Fruit fly (Drosophila melanogaster) whole organism, prepupa: ENCODE data around the gene Pvr.

Experiments used
- Blimp-1 ChIP-seq: fragments of 200-800 bp; sonication (Bioruptor generic); optimal IDR thresholded peaks from 3 replicates; lab custom pipeline; 2017; ENCODE audit warnings: missing biosample characterization, missing genetic modification characterization, mild to moderate bottlenecking, moderate library complexity, missing genetic modification reagents
- CG10631 ChIP-seq: fragments of 200-800 bp; sonication (Bioruptor generic); optimal IDR thresholded peaks from 2 replicates; lab custom pipeline; 2016; ENCODE audit warnings: missing biosample characterization, missing genetic modification characterization
- CG10669 ChIP-seq: fragments of 200-800 bp; sonication (Bioruptor generic); optimal IDR thresholded peaks from 3 replicates; lab custom pipeline; 2018; ENCODE audit warnings: missing biosample characterization, mild to moderate bottlenecking, missing genetic modification characterization, moderate library complexity
- CG11294 ChIP-seq: fragments of 200-800 bp; sonication (Bioruptor generic); IDR thresholded peaks from 2 replicates; pipeline ENCODE4 v1.3.6; 2022; ENCODE audit warnings: missing biosample characterization, missing genetic modification characterization
- CG15336 ChIP-seq: fragments of 200-800 bp; sonication (Bioruptor generic); IDR thresholded peaks from 2 replicates; pipeline ENCODE4 v1.3.6; 2022; ENCODE audit warnings: missing biosample characterization, missing genetic modification characterization
- CG1621 ChIP-seq: fragments of 200-800 bp; sonication (Bioruptor generic); optimal IDR thresholded peaks from 3 replicates; lab custom pipeline; 2018; ENCODE audit warnings: missing biosample characterization, mild to moderate bottlenecking, missing genetic modification characterization
- CG16779 ChIP-seq: fragments of 200-800 bp; sonication (Bioruptor generic); optimal IDR thresholded peaks from 3 replicates; lab custom pipeline; 2017; ENCODE audit warnings: missing biosample characterization, mild to moderate bottlenecking, missing genetic modification characterization
- CG32006 ChIP-seq: fragments of 200-800 bp; sonication (Bioruptor generic); optimal IDR thresholded peaks from 3 replicates; lab custom pipeline; 2017; ENCODE audit warnings: missing biosample characterization, mild to moderate bottlenecking, missing genetic modification characterization
- CG34406 ChIP-seq: fragments of 200-800 bp; sonication (Bioruptor generic); optimal IDR thresholded peaks from 3 replicates; lab custom pipeline; 2016; ENCODE audit warnings: missing biosample characterization, missing genetic modification characterization
- CG3919 ChIP-seq: fragments of 200-800 bp; sonication (Bioruptor generic); optimal IDR thresholded peaks from 3 replicates; lab custom pipeline; 2016; ENCODE audit warnings: missing biosample characterization, missing genetic modification characterization
- CG6163 ChIP-seq: fragments of 200-800 bp; sonication (Bioruptor generic); IDR thresholded peaks from 3 replicates; pipeline ENCODE4 v1.3.6; 2022; ENCODE audit warnings: missing biosample characterization, missing genetic modification characterization
- CG6276 ChIP-seq: fragments of 200-800 bp; sonication (Bioruptor generic); optimal IDR thresholded peaks from 2 replicates; lab custom pipeline; 2017; ENCODE audit warnings: missing biosample characterization, mild to moderate bottlenecking, missing genetic modification characterization
- CG6792 ChIP-seq: fragments of 200-800 bp; sonication (Bioruptor generic); optimal IDR thresholded peaks from 3 replicates; lab custom pipeline; 2016; ENCODE audit warnings: missing biosample characterization, missing genetic modification characterization
- CG6854 ChIP-seq: fragments of 200-800 bp; sonication (Bioruptor generic); optimal IDR thresholded peaks from 2 replicates; lab custom pipeline; 2017; ENCODE audit warnings: missing biosample characterization, mild to moderate bottlenecking, missing genetic modification characterization
- CG7368 ChIP-seq: fragments of 200-800 bp; sonication (Bioruptor generic); optimal IDR thresholded peaks from 3 replicates; lab custom pipeline; 2016; ENCODE audit warnings: missing biosample characterization, missing genetic modification characterization
- CG8119 ChIP-seq: fragments of 200-800 bp; sonication (Bioruptor generic); IDR thresholded peaks from 3 replicates; pipeline ENCODE4 v1.3.6; 2022; ENCODE audit warnings: missing biosample characterization, missing genetic modification characterization
- CG8319 ChIP-seq: fragments of 200-800 bp; sonication (Bioruptor generic); optimal IDR thresholded peaks from 3 replicates; lab custom pipeline; 2016; ENCODE audit warnings: missing biosample characterization, missing genetic modification characterization
- CG8632 ChIP-seq: fragments of 200-800 bp; sonication (Bioruptor generic); optimal IDR thresholded peaks from 3 replicates; lab custom pipeline; 2016; ENCODE audit warnings: missing biosample characterization, missing genetic modification characterization
- CG9139 ChIP-seq: fragments of 200-800 bp; sonication (Bioruptor generic); optimal IDR thresholded peaks from 3 replicates; lab custom pipeline; 2017; ENCODE audit warnings: missing biosample characterization, mild to moderate bottlenecking, missing genetic modification characterization
- Eip75B ChIP-seq: fragments of 200-800 bp; sonication (Bioruptor generic); optimal IDR thresholded peaks from 3 replicates; lab custom pipeline; 2016; ENCODE audit warnings: missing biosample characterization, missing genetic modification characterization
- Eip78C ChIP-seq: fragments of 200-800 bp; sonication (Bioruptor generic); peaks from one replicate; lab custom pipeline; 2016; ENCODE audit warnings: missing biosample characterization, missing genetic modification characterization
- Ets21C ChIP-seq: fragments of 200-800 bp; sonication (Bioruptor generic); optimal IDR thresholded peaks from 3 replicates; lab custom pipeline; 2016; ENCODE audit warnings: missing biosample characterization, missing genetic modification characterization
- Gug ChIP-seq: fragments of 200-800 bp; sonication (Bioruptor generic); IDR thresholded peaks from 2 replicates; pipeline ENCODE4 v1.3.6; 2022; ENCODE audit warnings: missing biosample characterization, missing genetic modification characterization
- Hr38 ChIP-seq: sonication (Bioruptor generic); optimal IDR thresholded peaks from 2 replicates; lab custom pipeline; 2016; ENCODE audit warnings: missing biosample characterization, missing genetic modification characterization
- Hr4 ChIP-seq: fragments of 200-800 bp; sonication (Bioruptor generic); optimal IDR thresholded peaks from 3 replicates; lab custom pipeline; 2016; ENCODE audit warnings: missing biosample characterization, missing genetic modification characterization
- OdsH ChIP-seq: fragments of 200-800 bp; sonication (Bioruptor generic); optimal IDR thresholded peaks from 3 replicates; lab custom pipeline; 2016; ENCODE audit warnings: missing biosample characterization, missing genetic modification characterization
- Smox ChIP-seq: fragments of 200-800 bp; sonication (Bioruptor generic); optimal IDR thresholded peaks from 3 replicates; lab custom pipeline; 2016; ENCODE audit warnings: missing biosample characterization, missing genetic modification characterization
- Sox102F ChIP-seq: fragments of 200-800 bp; sonication (Bioruptor generic); optimal IDR thresholded peaks from 2 replicates; lab custom pipeline; 2016; ENCODE audit warnings: missing biosample characterization, mild to moderate bottlenecking, missing genetic modification characterization
- Sox14 ChIP-seq: fragments of 200-800 bp; sonication (Bioruptor generic); optimal IDR thresholded peaks from 3 replicates; lab custom pipeline; 2016; ENCODE audit warnings: missing biosample characterization, missing genetic modification characterization
- Sox15 ChIP-seq: fragments of 200-800 bp; sonication (Bioruptor generic); optimal IDR thresholded peaks from 3 replicates; lab custom pipeline; 2016; ENCODE audit warnings: missing biosample characterization, missing genetic modification characterization
- achi ChIP-seq: fragments of 200-800 bp; sonication (Bioruptor generic); optimal IDR thresholded peaks from 3 replicates; lab custom pipeline; 2016; ENCODE audit warnings: missing biosample characterization, missing genetic modification characterization
- cyc ChIP-seq: fragments of 200-800 bp; sonication (Bioruptor generic); optimal IDR thresholded peaks from 3 replicates; lab custom pipeline; 2016; ENCODE audit warnings: missing biosample characterization, missing genetic modification characterization
- dac ChIP-seq: fragments of 200-800 bp; sonication (Bioruptor generic); optimal IDR thresholded peaks from 2 replicates; lab custom pipeline; 2017; ENCODE audit warnings: missing biosample characterization, mild to moderate bottlenecking, missing genetic modification characterization
- dsx ChIP-seq: fragments of 200-800 bp; optimal IDR thresholded peaks from 3 replicates; lab custom pipeline; 2019; ENCODE audit warnings: missing biosample characterization, mild to moderate bottlenecking, missing genetic modification characterization, moderate library complexity; ENCODE audit not compliant: poor library complexity, severe bottlenecking
- eg ChIP-seq: fragments of 200-800 bp; sonication (Bioruptor generic); IDR thresholded peaks from 3 replicates; pipeline ENCODE4 v1.3.6; 2022; ENCODE audit warnings: missing biosample characterization, missing genetic modification characterization
- esn ChIP-seq: fragments of 200-800 bp; sonication (Bioruptor generic); optimal IDR thresholded peaks from 2 replicates; lab custom pipeline; 2016; ENCODE audit warnings: missing biosample characterization, mild to moderate bottlenecking, missing genetic modification characterization, moderate library complexity
- fd59A ChIP-seq: fragments of 200-800 bp; sonication (Bioruptor generic); optimal IDR thresholded peaks from 2 replicates; lab custom pipeline; 2017; ENCODE audit warnings: missing biosample characterization, mild to moderate bottlenecking, missing genetic modification characterization, missing genetic modification reagents
- fd85E ChIP-seq: fragments of 200-800 bp; sonication (Bioruptor generic); optimal IDR thresholded peaks from 3 replicates; lab custom pipeline; 2016; ENCODE audit warnings: missing biosample characterization, missing genetic modification characterization
- fkh ChIP-seq: fragments of 200-800 bp; sonication (Bioruptor generic); optimal IDR thresholded peaks from 3 replicates; lab custom pipeline; 2017; ENCODE audit warnings: missing biosample characterization, mild to moderate bottlenecking, missing genetic modification characterization, moderate library complexity
- lz ChIP-seq: fragments of 200-800 bp; sonication (Bioruptor generic); optimal IDR thresholded peaks from 3 replicates; lab custom pipeline; 2016; ENCODE audit warnings: missing biosample characterization, missing genetic modification characterization
- net ChIP-seq: fragments of 200-800 bp; sonication (Bioruptor generic); optimal IDR thresholded peaks from 3 replicates; lab custom pipeline; 2016; ENCODE audit warnings: missing biosample characterization, missing genetic modification characterization
- salr ChIP-seq, 2 experiments: fragments of 200-800 bp; sonication (Bioruptor generic); optimal IDR thresholded peaks; 3 replicates each; lab custom pipeline; 2016 to 2018; ENCODE audit warnings: missing biosample characterization in 2 of 2, missing genetic modification characterization in 2 of 2, mild to moderate bottlenecking in 1 of 2
- spab ChIP-seq: fragments of 200-800 bp; sonication (Bioruptor generic); optimal IDR thresholded peaks from 2 replicates; lab custom pipeline; 2017; ENCODE audit warnings: missing biosample characterization, mild to moderate bottlenecking, missing genetic modification characterization, missing genetic modification reagents
- ss ChIP-seq, 2 experiments: fragments of 200-800 bp; sonication (Bioruptor generic); optimal IDR thresholded peaks; 2 replicates in 1 of 2; 3 replicates in 1 of 2; lab custom pipeline; 2017 to 2018; ENCODE audit warnings: mild to moderate bottlenecking in 2 of 2, missing biosample characterization in 2 of 2, missing genetic modification characterization in 2 of 2, moderate library complexity in 1 of 2
- svp ChIP-seq: fragments of 200-800 bp; sonication (Bioruptor generic); peaks from one replicate; lab custom pipeline; 2016; ENCODE audit warnings: missing biosample characterization, missing genetic modification characterization
- topi ChIP-seq: fragments of 200-800 bp; sonication (Bioruptor generic); optimal IDR thresholded peaks from 3 replicates; lab custom pipeline; 2016; ENCODE audit warnings: missing biosample characterization, missing genetic modification characterization
- vri ChIP-seq: fragments of 200-800 bp; sonication (Bioruptor generic); optimal IDR thresholded peaks from 3 replicates; lab custom pipeline; 2016; ENCODE audit warnings: missing biosample characterization, mild to moderate bottlenecking, missing genetic modification characterization

The Pvr gene

DNA sequence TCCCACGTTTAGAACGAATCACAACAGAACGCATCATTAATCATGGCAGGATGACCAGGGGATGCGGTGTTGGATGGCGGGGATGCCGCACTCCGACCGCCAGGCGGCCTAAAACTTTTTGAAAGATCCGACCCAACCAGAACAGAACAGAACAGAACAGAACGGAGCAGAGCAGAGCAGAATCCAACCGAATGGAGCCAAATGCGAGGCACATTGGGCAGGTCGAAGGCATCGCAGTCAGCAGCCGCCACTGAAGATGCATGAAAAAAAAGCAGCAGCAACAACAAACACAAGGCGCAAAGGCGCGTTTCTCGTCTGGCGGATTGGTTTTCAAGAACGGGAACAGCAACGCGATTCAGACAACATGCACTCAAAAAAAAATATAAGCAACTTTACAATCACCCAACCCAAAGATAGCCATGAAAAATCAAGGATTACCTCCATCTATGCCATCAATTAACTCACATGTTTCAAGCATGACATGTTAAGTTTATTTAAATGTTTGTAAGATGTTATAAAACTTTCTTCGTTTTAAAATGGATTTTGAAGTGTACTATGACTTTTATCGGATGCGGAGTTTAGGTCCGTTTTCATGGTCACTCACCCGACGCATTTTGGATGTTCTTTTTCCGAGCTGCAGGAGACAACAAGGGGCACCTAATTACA lies 39.9 kb upstream of the Pvr start (continued):
- TF ChIP-seq Sox102F (peak; percentile 96), CG8319 (GFP tag; lab: Kevin White, UChicago) (peak; percentile 80), dac (peak; percentile 40), lz (GFP tag; lab: Kevin White, UChicago) (peak; percentile 96), Sox15 (peak; percentile 76), net (GFP tag; lab: Kevin White, UChicago) (peak; percentile 88), Blimp-1 (peak; percentile 83), CG16779 (tag; lab: Kevin White, UChicago) (peak; percentile 74), esn (GFP tag; lab: Kevin White, UChicago) (peak; percentile 97)

DNA sequence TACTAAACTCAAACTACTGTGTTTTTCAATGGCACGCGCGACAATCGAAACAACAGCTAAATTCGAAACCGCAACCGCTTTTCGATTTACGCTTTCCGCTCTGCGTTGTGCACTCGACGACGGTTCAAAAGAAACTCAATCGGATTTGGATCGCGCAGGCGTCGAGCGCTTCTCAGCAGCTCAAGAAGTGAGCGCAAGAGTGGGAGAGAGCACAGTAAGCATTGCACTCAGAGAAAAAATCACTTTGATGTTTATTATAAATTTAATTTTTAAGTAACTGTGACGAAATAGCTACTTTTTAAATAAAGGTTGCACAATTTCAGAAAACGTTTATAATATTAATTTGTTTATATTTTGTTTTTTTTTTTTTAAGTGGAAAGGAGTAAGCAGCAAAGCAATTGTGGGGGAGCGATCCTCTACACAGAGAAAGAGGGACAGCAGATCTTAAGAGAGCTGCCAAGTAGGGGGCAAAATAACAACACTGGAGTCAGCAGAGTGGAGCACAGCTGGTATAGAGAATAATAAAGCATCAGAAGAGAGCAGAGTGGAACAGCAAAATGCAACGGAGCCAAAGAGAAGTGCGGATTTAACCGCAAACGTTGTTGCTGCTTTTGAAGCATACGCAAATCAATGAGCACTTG lies 38.0 kb upstream of the Pvr start:
- peak; percentile 96 for TF ChIP-seq dsx (GFP tag; lab: Kevin White, UChicago)
- TF ChIP-seq vri = peak; percentile 98
- peak; percentile 99 for TF ChIP-seq Gug
- peak; percentile 99 for TF ChIP-seq CG8632 (GFP tag; lab: Kevin White, UChicago)
- TF ChIP-seq CG10631 = peak; percentile 99
- peak; percentile 99 for TF ChIP-seq CG6792 (GFP tag; lab: Kevin White, UChicago)
- TF ChIP-seq CG6163 (GFP tag; lab: Robert Waterston, UW) = peak; percentile 99
- peak; percentile 95 for TF ChIP-seq Sox15
- peak; percentile 96 for TF ChIP-seq CG16779 (tag; lab: Kevin White, UChicago)
- TF ChIP-seq fkh (GFP tag; lab: Kevin White, UChicago) = peak; percentile 65
- peak; percentile 97 for TF ChIP-seq CG10669 (GFP tag; lab: Kevin White, UChicago)
- TF ChIP-seq CG11294 (GFP tag; lab: Robert Waterston, UW) = peak; percentile 99
- peak; percentile 98 for TF ChIP-seq CG6276
- TF ChIP-seq Sox14 (GFP tag; lab: Kevin White, UChicago) = peak; percentile 98
- TF ChIP-seq ss (GFP tag; optimal IDR thresholded peaks at IDR 0.05; lab: Kevin White, UChicago) = peak; percentile 97 to 98
- peak; percentile 98 for TF ChIP-seq lz (GFP tag; lab: Kevin White, UChicago)
- TF ChIP-seq CG15336 (GFP tag; lab: Robert Waterston, UW) = peak; percentile 100
- peak; percentile 88 to 98 for TF ChIP-seq salr (GFP tag; optimal IDR thresholded peaks at IDR 0.05; lab: Kevin White, UChicago)
- TF ChIP-seq svp (GFP tag; lab: Kevin White, UChicago) = peak; percentile 100
- TF ChIP-seq CG1621 = peak; percentile 94
- TF ChIP-seq CG34406 = peak; percentile 99
- peak; percentile 100 for TF ChIP-seq Eip78C (GFP tag; lab: Kevin White, UChicago)
- TF ChIP-seq CG8319 (GFP tag; lab: Kevin White, UChicago) = peak; percentile 97
- TF ChIP-seq fd85E (GFP tag; lab: Kevin White, UChicago) = peak; percentile 96
- peak; percentile 99 for TF ChIP-seq Hr4 (GFP tag; lab: Kevin White, UChicago)
- TF ChIP-seq esn (GFP tag; lab: Kevin White, UChicago) = peak; percentile 99
- peak; percentile 91 for TF ChIP-seq Ets21C (GFP tag; lab: Kevin White, UChicago)
- TF ChIP-seq Smox (GFP tag; lab: Kevin White, UChicago) = peak; percentile 98
- peak; percentile 99 for TF ChIP-seq OdsH (GFP tag; lab: Kevin White, UChicago)
- TF ChIP-seq CG8119 (GFP tag; lab: Robert Waterston, UW) = peak; percentile 100
- peak; percentile 99 for TF ChIP-seq CG3919 (GFP tag; lab: Kevin White, UChicago)
- TF ChIP-seq Hr38 = no peak
- peak; percentile 99 for TF ChIP-seq Sox102F
- TF ChIP-seq CG32006 (GFP tag; lab: Kevin White, UChicago) = peak; percentile 99
- peak; percentile 98 for TF ChIP-seq spab (GFP tag; lab: Kevin White, UChicago)
- TF ChIP-seq achi (GFP tag; lab: Kevin White, UChicago) = peak; percentile 99
- TF ChIP-seq CG6854 = peak; percentile 97
- peak; percentile 93 for TF ChIP-seq Blimp-1
- peak; percentile 98 for TF ChIP-seq CG9139 (GFP tag; lab: Kevin White, UChicago)
- peak; percentile 98 for TF ChIP-seq cyc (GFP tag; lab: Kevin White, UChicago)
- TF ChIP-seq eg (GFP tag; lab: Robert Waterston, UW) = peak; percentile 100
- peak; percentile 98 for TF ChIP-seq Eip75B (GFP tag; lab: Kevin White, UChicago)
- TF ChIP-seq CG7368 = peak; percentile 98
- peak; percentile 99 for TF ChIP-seq topi (GFP tag; lab: Kevin White, UChicago)
- peak; percentile 96 for TF ChIP-seq fd59A (GFP tag; lab: Kevin White, UChicago)
